Worm (Caenorhabditis elegans): Measurements from ENCODE around the gene T12G3.6.

The T12G3.6 gene

DNA sequence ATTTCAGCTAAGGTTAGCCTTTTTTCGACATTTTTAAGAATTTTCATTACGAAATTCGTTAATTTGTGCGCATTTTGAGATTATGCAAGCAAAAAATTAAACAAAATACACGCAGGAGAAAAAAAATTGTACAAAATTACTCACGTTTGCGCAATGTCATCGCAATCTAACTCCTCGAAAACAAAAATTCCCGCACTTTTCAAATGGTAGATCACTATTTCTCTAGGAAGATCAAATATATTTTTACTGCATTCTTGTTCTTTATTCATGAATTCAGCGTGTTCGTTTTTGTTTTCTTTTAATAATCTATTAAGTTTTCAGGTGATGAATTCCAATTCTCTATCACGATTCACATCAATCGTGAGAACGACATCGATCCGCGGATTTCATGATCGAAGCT lies at the start of gene T12G3.6, which contains the start of gene mrpl-51:
TSS of gene T12G3.6 (minus strand) at position 269 of the 400 bp plus-strand sequence.
TSS of gene mrpl-51 (plus strand) at position 322 of the 400 bp plus-strand sequence.
- TF ChIP-seq him-1 (tag; optimal IDR thresholded peaks at IDR 0.05) (no peak), W03F9.2 (tag; optimal IDR thresholded peaks at IDR 0.05) (no peak), dao-5 (tag; optimal IDR thresholded peaks at IDR 0.05) (no peak)

- no peak for TF ChIP-seq W03F9.2 (tag; optimal IDR thresholded peaks at IDR 0.05)
Observed at ce11 chrIV:12080807-12081206, 49.7 kb upstream of the T12G3.6 start.

ce11 chrIV:12078907-12079523 lies 47.9 kb upstream of the T12G3.6 start, which contains the start of gene lex-1:
lex-1 (plus strand) TSS chrIV:12079473.
- TF ChIP-seq W03F9.2 (tag; optimal IDR thresholded peaks at IDR 0.05) (peak; percentile 8), him-1 (tag; optimal IDR thresholded peaks at IDR 0.05) (no peak)

- TF ChIP-seq dao-5 (tag; optimal IDR thresholded peaks at IDR 0.05) (no peak), W03F9.2 (tag; optimal IDR thresholded peaks at IDR 0.05) (peak; percentile 49)
Observed at ce11 chrIV:12078112-12078812, 47.2 kb upstream of the T12G3.6 start, which contains the start of gene tmed-1. tmed-1 (minus strand) TSS chrIV:12078162.

ce11 chrIV:12075497-12075896 lies 44.4 kb upstream of the T12G3.6 start, which contains the start of gene K08E4.7:
K08E4.7 (plus strand) TSS chrIV:12075797.
- TF ChIP-seq dao-5 (tag; optimal IDR thresholded peaks at IDR 0.05): no peak
- no peak for TF ChIP-seq W03F9.2 (tag; optimal IDR thresholded peaks at IDR 0.05)
- TF ChIP-seq him-1 (tag; optimal IDR thresholded peaks at IDR 0.05): no peak

DNA sequence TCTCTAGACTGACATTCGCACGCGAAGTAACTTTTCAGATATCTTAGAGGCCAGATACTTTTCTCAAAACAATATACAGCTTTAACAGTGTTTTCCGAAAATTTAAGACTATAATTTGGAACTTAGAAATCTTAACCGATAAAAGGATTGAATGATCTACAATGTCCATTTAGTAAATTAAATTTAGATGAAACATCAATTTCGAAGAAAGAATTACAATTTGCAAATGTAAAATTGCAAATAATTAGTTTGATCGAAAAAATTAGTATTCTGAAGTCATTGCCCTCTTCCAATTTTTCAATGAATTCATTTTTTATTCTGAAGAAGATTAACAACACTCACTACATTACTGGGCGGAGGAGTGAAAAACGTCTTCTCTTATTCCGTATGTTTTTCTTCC lies 37.5 kb upstream of the T12G3.6 start, which contains the start of gene bath-37:
TSS of gene bath-37 (plus strand) at position 301 of the 400 bp plus-strand sequence.
- TF ChIP-seq dao-5 (tag; optimal IDR thresholded peaks at IDR 0.05): no peak
- no peak for TF ChIP-seq him-1 (tag; optimal IDR thresholded peaks at IDR 0.05)
- no peak for TF ChIP-seq W03F9.2 (tag; optimal IDR thresholded peaks at IDR 0.05)

ce11 chrIV:12061229-12061628 lies 30.2 kb upstream of the T12G3.6 start, which contains the start of gene K08E4.8:
K08E4.8 (minus strand) TSS chrIV:12061329.
- no peak for TF ChIP-seq W03F9.2 (tag; optimal IDR thresholded peaks at IDR 0.05)
- no peak for TF ChIP-seq dao-5 (tag; optimal IDR thresholded peaks at IDR 0.05)
- no peak for TF ChIP-seq him-1 (tag; optimal IDR thresholded peaks at IDR 0.05)

- TF ChIP-seq him-1 (tag; optimal IDR thresholded peaks at IDR 0.05): no peak
- no peak for TF ChIP-seq W03F9.2 (tag; optimal IDR thresholded peaks at IDR 0.05)
- TF ChIP-seq dao-5 (tag; optimal IDR thresholded peaks at IDR 0.05): no peak
Observed at ce11 chrIV:12057508-12057907, 26.4 kb upstream of the T12G3.6 start, which contains the start of gene K08E4.3. K08E4.3 (plus strand) TSS chrIV:12057742.

DNA sequence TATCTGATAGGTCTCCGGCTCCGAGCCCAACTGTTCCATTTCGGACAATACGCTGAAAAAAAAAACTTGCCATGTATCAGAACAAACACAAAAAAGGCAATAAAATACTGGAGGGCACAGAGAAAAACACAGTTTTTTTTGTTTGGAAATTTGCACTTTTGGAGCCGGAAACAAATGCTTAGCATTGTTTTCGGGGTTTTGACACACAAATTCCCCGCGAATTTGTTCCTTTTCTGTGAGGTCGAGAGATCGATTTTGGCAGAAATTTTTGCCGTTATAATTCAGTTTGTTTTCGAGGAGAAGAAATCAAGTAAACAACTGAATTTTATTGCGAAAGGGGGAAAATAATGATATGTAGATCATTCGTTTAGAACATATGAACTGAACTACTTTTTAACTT lies 25.5 kb upstream of the T12G3.6 start, which contains the start of gene K08E4.2:
TSS of gene K08E4.2 (minus strand) at position 54 of the 400 bp plus-strand sequence.
- TF ChIP-seq him-1 (tag; optimal IDR thresholded peaks at IDR 0.05) (no peak), W03F9.2 (tag; optimal IDR thresholded peaks at IDR 0.05) (no peak), dao-5 (tag; optimal IDR thresholded peaks at IDR 0.05) (no peak)

DNA sequence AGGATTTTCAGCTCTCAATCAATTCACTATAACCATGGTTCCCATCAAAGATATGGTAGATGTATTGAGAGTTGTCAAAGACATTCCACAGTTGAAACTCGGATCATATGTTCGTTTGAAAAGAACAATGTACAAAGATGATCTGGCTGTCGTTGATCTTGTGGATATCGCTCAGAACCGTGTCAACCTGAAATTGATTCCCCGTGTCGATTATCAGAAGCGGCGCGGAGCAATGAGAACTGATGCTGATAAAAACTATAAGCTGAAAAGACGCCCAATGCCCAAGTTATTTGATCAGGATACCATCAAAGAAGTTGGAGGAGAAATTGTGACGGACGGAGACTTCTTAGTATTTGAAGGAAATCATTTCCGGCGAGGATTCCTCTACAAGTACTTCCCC lies 21.4 kb upstream of the T12G3.6 start:
- TF ChIP-seq him-1 (tag; optimal IDR thresholded peaks at IDR 0.05): no peak
- TF ChIP-seq dao-5 (tag; optimal IDR thresholded peaks at IDR 0.05): no peak
- TF ChIP-seq W03F9.2 (tag; optimal IDR thresholded peaks at IDR 0.05): no peak

ce11 chrIV:12051049-12051792 lies 20.1 kb upstream of the T12G3.6 start, which contains the start of the genes bre-5 and spt-5:
bre-5 (minus strand) TSS chrIV:12051215.
spt-5 (plus strand) TSS chrIV:12051491.
- TF ChIP-seq W03F9.2 (tag; optimal IDR thresholded peaks at IDR 0.05) (peak; percentile 45), dao-5 (tag; optimal IDR thresholded peaks at IDR 0.05) (no peak)

ce11 chrIV:12047552-12048347 lies 16.7 kb upstream of the T12G3.6 start, which contains the start of gene T12G3.4:
T12G3.4 (plus strand) TSS chrIV:12048256.
- TF ChIP-seq W03F9.2 (tag; optimal IDR thresholded peaks at IDR 0.05) (no peak), dao-5 (tag; optimal IDR thresholded peaks at IDR 0.05) (no peak), him-1 (tag; optimal IDR thresholded peaks at IDR 0.05) (no peak)
